Worm (Caenorhabditis elegans) whole organism, L4 larva: ENCODE results near the gene txt-13.

Experiments used
- F10B5.3 ChIP-seq: sonication (generic microtip); optimal IDR thresholded peaks from 2 replicates; lab custom pipeline; 2016; ENCODE audit warnings: mild to moderate bottlenecking, missing genetic modification characterization, missing compliant biosample characterization
- F37D6.2 ChIP-seq: sonication (generic microtip); optimal IDR thresholded peaks from 2 replicates; lab custom pipeline; 2016; ENCODE audit warnings: mild to moderate bottlenecking, missing genetic modification characterization, missing compliant biosample characterization
- Y105C5A.15 ChIP-seq: fragments of 200-800 bp; sonication (Bioruptor generic); IDR thresholded peaks from 2 replicates; pipeline ENCODE4 v1.3.6; 2022; ENCODE audit warnings: missing genetic modification characterization, missing compliant biosample characterization
- ZK337.2 ChIP-seq: fragments of 200-800 bp; sonication (Bioruptor generic); IDR thresholded peaks from 2 replicates; pipeline ENCODE4 v1.3.6; 2022; ENCODE audit warnings: missing genetic modification reagents, missing genetic modification characterization, missing compliant biosample characterization
- ZK546.5 ChIP-seq, 2 experiments: sonication (generic microtip); optimal IDR thresholded peaks; 2 replicates each; lab custom pipeline; 2017; ENCODE audit warnings: missing biosample characterization in 2 of 2, missing genetic modification characterization in 2 of 2
- aly-2 ChIP-seq: sonication (generic microtip); optimal IDR thresholded peaks from 2 replicates; lab custom pipeline; 2018; ENCODE audit warnings: missing biosample characterization, missing genetic modification characterization
- ama-1 ChIP-seq: fragments of 150-350 bp; optimal IDR thresholded peaks from 2 replicates; lab custom pipeline; 2014; ENCODE audit warnings: inconsistent platforms, mixed read lengths
- arid-1 ChIP-seq: fragments of 200-800 bp; sonication (Bioruptor generic); conservative IDR thresholded peaks from 2 replicates; pipeline ENCODE4 v1.3.6; 2022; ENCODE audit warnings: missing genetic modification reagents, missing genetic modification characterization, missing compliant biosample characterization
- attf-4 ChIP-seq: sonication (generic microtip); optimal IDR thresholded peaks from 3 replicates; lab custom pipeline; 2017; ENCODE audit warnings: missing biosample characterization, missing genetic modification characterization
- ceh-20 ChIP-seq: fragments of 200-800 bp; sonication (Bioruptor generic); IDR thresholded peaks from 2 replicates; pipeline ENCODE4 v1.3.6; 2022; ENCODE audit warnings: missing genetic modification reagents, missing genetic modification characterization, missing compliant biosample characterization
- ceh-62 ChIP-seq: sonication (generic microtip); optimal IDR thresholded peaks from 2 replicates; lab custom pipeline; 2017; ENCODE audit warnings: missing biosample characterization, missing genetic modification characterization
- cey-2 ChIP-seq: sonication (generic microtip); optimal IDR thresholded peaks from 3 replicates; lab custom pipeline; 2017; ENCODE audit warnings: missing genetic modification characterization, mild to moderate bottlenecking, missing compliant biosample characterization, antibody characterized with exemption, borderline replicate concordance; ENCODE audit not compliant: insufficient read depth
- dmd-9 ChIP-seq: fragments of 200-800 bp; sonication (Bioruptor generic); IDR thresholded peaks from 2 replicates; pipeline ENCODE4 v1.3.6; 2022; ENCODE audit warnings: missing genetic modification reagents, missing genetic modification characterization, missing compliant biosample characterization
- dpl-1 ChIP-seq: fragments of 150-350 bp; optimal IDR thresholded peaks from 2 replicates; lab custom pipeline; 2014; ENCODE audit warnings: missing biosample characterization, missing genetic modification reagents, missing genetic modification characterization
- dve-1 ChIP-seq: sonication (generic microtip); optimal IDR thresholded peaks from 2 replicates; lab custom pipeline; 2017; ENCODE audit warnings: antibody characterized with exemption, mild to moderate bottlenecking, missing genetic modification characterization, missing compliant biosample characterization; ENCODE audit not compliant: insufficient read depth
- egl-43 ChIP-seq: fragments of 200-800 bp; sonication (Bioruptor generic); IDR thresholded peaks from 2 replicates; pipeline ENCODE4 v1.3.6; 2022; ENCODE audit warnings: missing genetic modification reagents, missing genetic modification characterization, missing compliant biosample characterization
- fkh-10 ChIP-seq: fragments of 150-350 bp; optimal IDR thresholded peaks from 2 replicates; lab custom pipeline; 2014; ENCODE audit warnings: missing biosample characterization, missing genetic modification reagents, missing genetic modification characterization
- hif-1 ChIP-seq, 2 experiments: sonication (generic microtip); optimal IDR thresholded peaks; 2 replicates each; lab custom pipeline; 2016 to 2017; ENCODE audit warnings: missing compliant biosample characterization in 2 of 2, missing genetic modification characterization in 2 of 2, missing genetic modification reagents in 2 of 2, missing genotype in 2 of 2, mild to moderate bottlenecking in 1 of 2
- lin-13 ChIP-seq: fragments of 150-350 bp; optimal IDR thresholded peaks from 2 replicates; lab custom pipeline; 2014; ENCODE audit warnings: missing biosample characterization, missing genetic modification reagents, missing genetic modification characterization
- lin-15B ChIP-seq: fragments of 150-350 bp; sonication (generic microtip); optimal IDR thresholded peaks from 3 replicates; lab custom pipeline; 2014; ENCODE audit warnings: missing biosample characterization, missing genetic modification characterization
- lin-29 ChIP-seq: fragments of 200-800 bp; sonication (Bioruptor generic); IDR thresholded peaks from 2 replicates; pipeline ENCODE4 v1.3.6; 2022; ENCODE audit warnings: missing genetic modification reagents, missing genetic modification characterization, missing compliant biosample characterization
- lin-39 ChIP-seq: fragments of 150-350 bp; optimal IDR thresholded peaks from 2 replicates; lab custom pipeline; 2014; ENCODE audit warnings: missing biosample characterization, missing genetic modification reagents, missing genetic modification characterization
- lsy-2 ChIP-seq, 2 experiments: fragments of 150-350 bp in 1 of 2; sonication (generic microtip) in 1 of 2; optimal IDR thresholded peaks; 2 replicates each; lab custom pipeline; 2014 to 2017; ENCODE audit warnings: missing biosample characterization in 2 of 2, missing genetic modification characterization in 2 of 2
- madf-5 ChIP-seq, 2 experiments: fragments of 200-800 bp; sonication (Bioruptor generic); IDR thresholded peaks; 2 replicates each; pipeline ENCODE4 v1.3.6; 2022; ENCODE audit warnings: missing compliant biosample characterization in 2 of 2, missing genetic modification characterization in 2 of 2
- madf-9 ChIP-seq: fragments of 200-800 bp; sonication (Bioruptor generic); conservative IDR thresholded peaks from 2 replicates; pipeline ENCODE4 v1.3.6; 2022; ENCODE audit warnings: missing genetic modification reagents, missing genetic modification characterization, missing compliant biosample characterization
- mep-1 ChIP-seq: fragments of 150-350 bp; sonication (generic microtip); optimal IDR thresholded peaks from 3 replicates; lab custom pipeline; 2014; ENCODE audit warnings: missing biosample characterization, missing genetic modification characterization
- mes-2 ChIP-seq: sonication (generic microtip); optimal IDR thresholded peaks from 2 replicates; lab custom pipeline; 2016; ENCODE audit warnings: missing genotype, mild to moderate bottlenecking, missing genetic modification characterization, missing compliant biosample characterization; ENCODE audit not compliant: poor library complexity, severe bottlenecking
- nhr-102 ChIP-seq: sonication (generic microtip); optimal IDR thresholded peaks from 2 replicates; lab custom pipeline; 2016; ENCODE audit warnings: mild to moderate bottlenecking, missing genetic modification characterization, moderate library complexity, missing compliant biosample characterization
- nhr-11 ChIP-seq: fragments of 150-350 bp; optimal IDR thresholded peaks from 2 replicates; lab custom pipeline; 2014; ENCODE audit warnings: missing biosample characterization, missing genetic modification characterization
- nhr-28 ChIP-seq: fragments of 150-350 bp; optimal IDR thresholded peaks from 2 replicates; lab custom pipeline; 2014; ENCODE audit warnings: missing biosample characterization, missing genetic modification characterization
- nhr-76 ChIP-seq: fragments of 150-350 bp; optimal IDR thresholded peaks from 2 replicates; lab custom pipeline; 2014; ENCODE audit warnings: missing biosample characterization, missing genetic modification characterization
- pha-4 ChIP-seq, 2 experiments: fragments of 150-350 bp in 1 of 2; fragments of 200-800 bp in 1 of 2; sonication (Bioruptor generic) in 1 of 2; IDR thresholded peaks in 1 of 2; optimal IDR thresholded peaks in 1 of 2; 2 replicates each; pipeline versions ENCODE4 v1.3.6 to Lab custom; 2014 to 2022; ENCODE audit warnings: missing genetic modification characterization in 2 of 2, missing genetic modification reagents in 2 of 2, missing biosample characterization in 1 of 2, missing compliant biosample characterization in 1 of 2
- set-16 ChIP-seq: fragments of 200-800 bp; sonication (Bioruptor generic); IDR thresholded peaks from 2 replicates; pipeline ENCODE4 v1.3.6; 2022; ENCODE audit warnings: missing genetic modification reagents, missing genetic modification characterization, missing compliant biosample characterization
- snpc-1.2 ChIP-seq: fragments of 200-800 bp; sonication (Bioruptor generic); IDR thresholded peaks from 2 replicates; pipeline ENCODE4 v1.3.6; 2022; ENCODE audit warnings: missing genetic modification reagents, missing genetic modification characterization, missing compliant biosample characterization
- snpc-4 ChIP-seq: fragments of 150-350 bp; optimal IDR thresholded peaks from 2 replicates; lab custom pipeline; 2014; ENCODE audit warnings: missing biosample characterization, missing genetic modification characterization
- tag-97 ChIP-seq: fragments of 200-800 bp; sonication (Bioruptor generic); IDR thresholded peaks from 2 replicates; pipeline ENCODE4 v1.3.6; 2022; ENCODE audit warnings: missing genetic modification characterization, missing compliant biosample characterization
- tra-1 ChIP-seq: fragments of 200-800 bp; sonication (Bioruptor generic); IDR thresholded peaks from 2 replicates; pipeline ENCODE4 v1.3.6; 2022; ENCODE audit warnings: missing genetic modification reagents, missing genetic modification characterization, missing compliant biosample characterization
- unc-39 ChIP-seq: sonication (generic microtip); optimal IDR thresholded peaks from 2 replicates; lab custom pipeline; 2017; ENCODE audit warnings: missing biosample characterization, missing genetic modification characterization
- unc-62 ChIP-seq, 3 experiments: fragments of 150-350 bp in 1 of 3; sonication (generic microtip); optimal IDR thresholded peaks in 2 of 3; peaks in 1 of 3; 1 replicate in 1 of 3; 2 replicates in 2 of 3; lab custom pipeline; 2014 to 2017; ENCODE audit warnings: missing biosample characterization in 3 of 3, missing genetic modification characterization in 3 of 3, missing genetic modification reagents in 3 of 3, missing genotype in 1 of 3
- vab-7 ChIP-seq: fragments of 200-800 bp; sonication (Bioruptor generic); IDR thresholded peaks from 2 replicates; pipeline ENCODE4 v1.3.6; 2022; ENCODE audit warnings: missing genetic modification reagents, missing genetic modification characterization, missing compliant biosample characterization
- zag-1 ChIP-seq: fragments of 150-350 bp; optimal IDR thresholded peaks from 2 replicates; lab custom pipeline; 2014; ENCODE audit warnings: missing biosample characterization, missing genetic modification characterization
- ztf-11 ChIP-seq: fragments of 150-350 bp; optimal IDR thresholded peaks from 2 replicates; lab custom pipeline; 2014; ENCODE audit warnings: missing biosample characterization, missing genetic modification characterization
- ztf-7 ChIP-seq: fragments of 150-350 bp; optimal IDR thresholded peaks from 2 replicates; lab custom pipeline; 2014; ENCODE audit warnings: missing biosample characterization, missing genetic modification characterization

txt-13 gene

ce11 chrII:10547803-10548693, 22.4 kb upstream of the txt-13 start (continued):
- TF ChIP-seq nhr-28 (tag; lab: Kevin White, UChicago) (peak; percentile 50), ama-1 (peak; percentile 73), dve-1 (tag; lab: Kevin White, UChicago) (peak; percentile 30)

DNA sequence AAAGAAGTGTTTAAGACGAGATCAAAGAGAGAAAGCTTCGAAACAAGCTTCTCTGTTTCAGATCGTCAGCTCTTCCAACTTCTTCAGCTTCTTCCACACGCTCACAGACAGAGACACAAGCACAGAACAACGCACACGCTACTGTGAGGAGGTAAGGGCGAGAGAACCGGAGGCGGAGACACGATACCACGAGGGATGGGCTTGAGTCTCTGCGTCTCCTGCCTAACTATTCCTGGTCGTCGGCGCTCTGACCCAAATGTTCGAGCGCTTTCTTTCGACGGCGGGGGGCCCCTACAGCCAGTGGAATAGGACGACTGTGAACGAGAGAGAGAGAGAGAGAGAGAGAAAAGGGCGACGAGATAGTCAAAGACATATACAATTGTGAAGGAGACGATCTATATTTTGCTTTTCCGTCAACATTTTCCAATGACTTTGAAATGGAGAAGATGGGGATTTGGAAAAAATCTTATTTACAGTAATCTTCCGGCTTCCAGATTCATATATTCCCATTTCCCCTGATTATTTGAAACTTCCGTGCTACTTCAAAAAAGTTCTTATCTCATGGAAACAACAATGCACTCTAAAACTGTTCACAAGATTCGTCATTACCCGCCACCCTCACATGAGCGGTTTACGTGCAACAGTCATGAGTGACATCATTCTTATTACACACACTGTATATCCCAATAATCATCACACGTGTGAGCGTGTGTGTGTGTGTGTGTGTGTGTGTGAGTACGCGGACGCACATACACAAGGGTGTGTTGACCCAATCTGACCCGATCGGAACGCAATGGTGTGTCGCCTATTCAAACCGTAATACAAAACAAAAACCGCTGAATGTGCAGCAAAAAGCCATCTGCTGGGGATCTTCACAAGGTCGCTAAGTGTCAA, 21.4 kb upstream of the txt-13 start:
- TF ChIP-seq dve-1 (tag; lab: Kevin White, UChicago) (peak; percentile 71), attf-4 (tag; lab: Kevin White, UChicago) (no peak), nhr-102 (tag; lab: Kevin White, UChicago) (peak; percentile 32), aly-2 (tag; lab: Kevin White, UChicago) (no peak), F10B5.3 (tag; lab: Kevin White, UChicago) (no peak), mes-2 (tag; lab: Kevin White, UChicago) (peak; percentile 78), tra-1 (GFP tag; lab: Robert Waterston, UW) (peak; percentile 31; the same call in 1 of the 2 replicates), mep-1 (tag; lab: Kevin White, UChicago) (peak; percentile 89), tag-97 (GFP tag; lab: Robert Waterston, UW) (no peak), nhr-11 (peak; percentile 99), unc-62 (GFP tag; optimal IDR thresholded peaks at IDR 0.05 in 1 of 2; lab: Kevin White, UChicago) (peak in 1 of 2 experiments; percentile 99), unc-62 (tag; optimal IDR thresholded peaks at IDR 0.05; lab: Kevin White, UChicago) (no peak), cey-2 (tag; lab: Kevin White, UChicago) (peak; percentile 69), lsy-2 (tag; optimal IDR thresholded peaks at IDR 0.05; lab: Kevin White, UChicago) (peak; percentile 74 to 76), ceh-20 (GFP tag; lab: Robert Waterston, UW) (peak; percentile 61; the same call in 1 of the 2 replicates), lin-15B (tag; lab: Kevin White, UChicago) (no peak), zag-1 (tag; lab: Kevin White, UChicago) (no peak), ZK337.2 (no peak), hif-1 (tag; optimal IDR thresholded peaks at IDR 0.05; lab: Kevin White, UChicago) (peak; percentile 36 to 92), dmd-9 (GFP tag; lab: Robert Waterston, UW) (0 out of 2 replicates have a peak, but pooled peaks have one; percentile 59), lin-29 (no peak), dpl-1 (GFP tag; lab: Kevin White, UChicago) (peak; percentile 48), set-16 (GFP tag; lab: Robert Waterston, UW) (peak; percentile 96), snpc-4 (tag; lab: Kevin White, UChicago) (no peak), unc-39 (tag; lab: Kevin White, UChicago) (no peak), ZK546.5 (tag; optimal IDR thresholded peaks at IDR 0.05; lab: Kevin White, UChicago) (no peak), fkh-10 (peak; percentile 88), pha-4 (GFP tag; IDR thresholded peaks at IDR 0.05; lab: Robert Waterston, UW) (peak; percentile 77), pha-4 (tag; optimal IDR thresholded peaks at IDR 0.05; lab: Kevin White, UChicago) (peak; percentile 79), egl-43 (peak; percentile 91), lin-39 (peak; percentile 76), nhr-76 (no peak), madf-9 (GFP tag; lab: Robert Waterston, UW) (peak; percentile 33; the same call in 1 of the 2 replicates), ceh-62 (no peak), madf-5 (GFP tag; IDR thresholded peaks at IDR 0.05; lab: Robert Waterston, UW) (peak in 1 of 2 experiments; percentile 75; a peak in 1 of 4 replicates), snpc-1.2 (GFP tag; lab: Robert Waterston, UW) (peak; percentile 54; the same call in 1 of the 2 replicates), vab-7 (0 out of 2 replicates have a peak, but pooled peaks have one; percentile 20), ztf-11 (no peak), lin-13 (GFP tag; lab: Kevin White, UChicago) (peak; percentile 20), Y105C5A.15 (GFP tag; lab: Robert Waterston, UW) (no peak), arid-1 (GFP tag; lab: Robert Waterston, UW) (peak; percentile 67), ztf-7 (tag; lab: Kevin White, UChicago) (peak; percentile 34), F37D6.2 (tag; lab: Kevin White, UChicago) (peak; percentile 61)
